Fruit fly (Drosophila melanogaster) whole organism, embryonic: ENCODE results near the gene CG6015.

Experiments used
- BtbVII ChIP-seq: fragments of 200-800 bp; sonication (Bioruptor generic); optimal IDR thresholded peaks from 3 replicates; lab custom pipeline; 2017; ENCODE audit warnings: missing biosample characterization, mild to moderate bottlenecking, missing genetic modification characterization
- CG10431 ChIP-seq: fragments of 200-800 bp; sonication (Bioruptor generic); optimal IDR thresholded peaks from 3 replicates; lab custom pipeline; 2018; ENCODE audit warnings: missing biosample characterization, mild to moderate bottlenecking, missing genetic modification characterization
- CG10543 ChIP-seq: fragments of 200-800 bp; sonication (Bioruptor generic); optimal IDR thresholded peaks from 3 replicates; lab custom pipeline; 2017; ENCODE audit warnings: missing biosample characterization, mild to moderate bottlenecking, missing genetic modification characterization, moderate library complexity
- CG12769 ChIP-seq: fragments of 200-800 bp; sonication (Bioruptor generic); optimal IDR thresholded peaks from 2 replicates; lab custom pipeline; 2019; ENCODE audit warnings: missing biosample characterization, mild to moderate bottlenecking, missing genetic modification characterization, moderate library complexity
- CG14014 ChIP-seq: fragments of 200-800 bp; sonication (Bioruptor generic); IDR thresholded peaks from 2 replicates; pipeline ENCODE4 v1.3.6; 2022; ENCODE audit warnings: missing biosample characterization, missing genetic modification characterization
- CG16779 ChIP-seq: fragments of 200-800 bp; sonication (Bioruptor generic); IDR thresholded peaks from 2 replicates; pipeline ENCODE4 v1.3.6; 2022; ENCODE audit warnings: missing biosample characterization, missing genetic modification characterization
- CG17802 ChIP-seq: fragments of 200-800 bp; sonication (Bioruptor generic); optimal IDR thresholded peaks from 2 replicates; lab custom pipeline; 2018; ENCODE audit warnings: missing biosample characterization, mild to moderate bottlenecking, missing genetic modification characterization, moderate library complexity
- CG18764 ChIP-seq: fragments of 200-800 bp; sonication (Bioruptor generic); optimal IDR thresholded peaks from 3 replicates; lab custom pipeline; 2016; ENCODE audit warnings: missing biosample characterization, missing genetic modification characterization
- CG2129 ChIP-seq: fragments of 200-800 bp; sonication (Bioruptor generic); IDR thresholded peaks from 2 replicates; pipeline ENCODE4 v1.3.6; 2022; ENCODE audit warnings: missing biosample characterization, missing genetic modification characterization; ENCODE audit not compliant: partially characterized antibody
- CG3163 ChIP-seq: fragments of 200-800 bp; sonication (Bioruptor generic); optimal IDR thresholded peaks from 3 replicates; lab custom pipeline; 2016; ENCODE audit warnings: missing biosample characterization, missing genetic modification characterization
- CG32767 ChIP-seq: fragments of 200-800 bp; sonication (Bioruptor generic); IDR thresholded peaks from 2 replicates; pipeline ENCODE4 v1.3.6; 2022; ENCODE audit warnings: missing biosample characterization, missing genetic modification characterization
- CG3281 ChIP-seq: fragments of 200-800 bp; sonication (Bioruptor generic); optimal IDR thresholded peaks from 3 replicates; lab custom pipeline; 2017; ENCODE audit warnings: missing biosample characterization, mild to moderate bottlenecking, missing genetic modification characterization
- CG4328 ChIP-seq: fragments of 200-800 bp; sonication (Bioruptor generic); optimal IDR thresholded peaks from 3 replicates; lab custom pipeline; 2017; ENCODE audit warnings: missing biosample characterization, missing genetic modification reagents, missing genetic modification characterization
- CG4424 ChIP-seq: fragments of 200-800 bp; sonication (Bioruptor generic); optimal IDR thresholded peaks from 3 replicates; lab custom pipeline; 2016; ENCODE audit warnings: missing biosample characterization, missing genetic modification characterization
- CG4820 ChIP-seq: fragments of 200-800 bp; sonication (Bioruptor generic); optimal IDR thresholded peaks from 3 replicates; lab custom pipeline; 2016; ENCODE audit warnings: missing biosample characterization, missing genetic modification characterization
- CG8290 ChIP-seq, 3 experiments: fragments of 200-800 bp; sonication (Bioruptor generic); optimal IDR thresholded peaks; 2 replicates each; lab custom pipeline; 2016 to 2019; ENCODE audit warnings: missing biosample characterization in 3 of 3, missing genetic modification characterization in 3 of 3, mild to moderate bottlenecking in 2 of 3, moderate library complexity in 1 of 3
- CG9727 ChIP-seq: fragments of 200-800 bp; sonication (Bioruptor generic); optimal IDR thresholded peaks from 3 replicates; lab custom pipeline; 2017; ENCODE audit warnings: missing biosample characterization, mild to moderate bottlenecking, missing genetic modification characterization
- Deaf1 ChIP-seq: fragments of 200-800 bp; optimal IDR thresholded peaks from 3 replicates; lab custom pipeline; 2019; ENCODE audit warnings: missing biosample characterization, mild to moderate bottlenecking, missing genetic modification characterization, moderate library complexity
- Dll ChIP-seq: fragments of 200-800 bp; sonication (Bioruptor generic); IDR thresholded peaks from 4 replicates; pipeline ENCODE4 v1.3.6; 2022; ENCODE audit warnings: missing biosample characterization, missing genetic modification characterization; ENCODE audit not compliant: partially characterized antibody
- HLH4C ChIP-seq: fragments of 200-800 bp; sonication (Bioruptor generic); IDR thresholded peaks from 3 replicates; pipeline ENCODE4 v1.3.6; 2022; ENCODE audit warnings: missing biosample characterization, missing genetic modification characterization; ENCODE audit not compliant: partially characterized antibody
- HLHmδ ChIP-seq: fragments of 200-800 bp; sonication (Bioruptor generic); optimal IDR thresholded peaks from 2 replicates; lab custom pipeline; 2018; ENCODE audit warnings: missing biosample characterization, mild to moderate bottlenecking, missing genetic modification characterization, moderate library complexity
- Hand ChIP-seq: fragments of 200-800 bp; sonication (Bioruptor generic); optimal IDR thresholded peaks from 2 replicates; lab custom pipeline; 2017; ENCODE audit warnings: mild to moderate bottlenecking, missing biosample characterization, missing genetic modification reagents, missing genetic modification characterization
- HmgZ ChIP-seq: fragments of 200-800 bp; sonication (Bioruptor generic); optimal IDR thresholded peaks from 2 replicates; lab custom pipeline; 2018; ENCODE audit warnings: missing biosample characterization, mild to moderate bottlenecking, missing genetic modification characterization
- Hr3 ChIP-seq: fragments of 200-800 bp; sonication (Bioruptor generic); optimal IDR thresholded peaks from 3 replicates; lab custom pipeline; 2016; ENCODE audit warnings: missing biosample characterization, missing genetic modification characterization
- Hsf ChIP-seq: fragments of 200-800 bp; sonication (Bioruptor generic); optimal IDR thresholded peaks from 3 replicates; lab custom pipeline; 2016; ENCODE audit warnings: missing biosample characterization, missing genetic modification characterization
- Jarid2 ChIP-seq: fragments of 200-800 bp; sonication (Bioruptor generic); optimal IDR thresholded peaks from 3 replicates; lab custom pipeline; 2017; ENCODE audit warnings: mild to moderate bottlenecking, missing biosample characterization, missing genetic modification reagents, missing genetic modification characterization
- Myb ChIP-seq: fragments of 200-800 bp; sonication (Bioruptor generic); optimal IDR thresholded peaks from 2 replicates; lab custom pipeline; 2016; ENCODE audit warnings: missing biosample characterization, missing genetic modification characterization
- Rx ChIP-seq: fragments of 200-800 bp; sonication (Bioruptor generic); IDR thresholded peaks from 2 replicates; pipeline ENCODE4 v1.3.6; 2022; ENCODE audit warnings: missing biosample characterization, missing genetic modification characterization
- Sox100B ChIP-seq: fragments of 200-800 bp; sonication (Bioruptor generic); optimal IDR thresholded peaks from 3 replicates; lab custom pipeline; 2018; ENCODE audit warnings: missing biosample characterization, mild to moderate bottlenecking, missing genetic modification characterization
- Sry-δ ChIP-seq: fragments of 200-800 bp; sonication (Bioruptor generic); optimal IDR thresholded peaks from 2 replicates; lab custom pipeline; 2016; ENCODE audit warnings: missing biosample characterization, missing genetic modification characterization
- bigmax ChIP-seq: fragments of 200-800 bp; sonication (Bioruptor generic); optimal IDR thresholded peaks from 2 replicates; lab custom pipeline; 2018; ENCODE audit warnings: missing biosample characterization, mild to moderate bottlenecking, missing genetic modification characterization
- bsh ChIP-seq, 2 experiments: fragments of 200-800 bp; sonication (Bioruptor generic); optimal IDR thresholded peaks; 2 replicates each; lab custom pipeline; 2017 to 2018; ENCODE audit warnings: mild to moderate bottlenecking in 2 of 2, missing biosample characterization in 2 of 2, missing genetic modification characterization in 2 of 2, moderate library complexity in 1 of 2
- luna ChIP-seq: fragments of 200-800 bp; sonication (Bioruptor generic); optimal IDR thresholded peaks from 2 replicates; lab custom pipeline; 2016; ENCODE audit warnings: missing biosample characterization, missing genetic modification characterization
- maf-S ChIP-seq: fragments of 200-800 bp; sonication (Bioruptor generic); optimal IDR thresholded peaks from 2 replicates; lab custom pipeline; 2016; ENCODE audit warnings: missing biosample characterization, missing genetic modification characterization
- mirr ChIP-seq: fragments of 200-800 bp; sonication (Bioruptor generic); optimal IDR thresholded peaks from 3 replicates; lab custom pipeline; 2018; ENCODE audit warnings: missing biosample characterization, mild to moderate bottlenecking, missing genetic modification characterization
- odd ChIP-seq: fragments of 200-800 bp; sonication (Bioruptor generic); optimal IDR thresholded peaks from 2 replicates; lab custom pipeline; 2017; ENCODE audit warnings: missing biosample characterization, mild to moderate bottlenecking, missing genetic modification characterization
- peb ChIP-seq: fragments of 200-800 bp; sonication (Bioruptor generic); IDR thresholded peaks from 2 replicates; pipeline ENCODE4 v1.3.6; 2022; ENCODE audit warnings: missing biosample characterization, missing genetic modification characterization
- pfk ChIP-seq: fragments of 200-800 bp; sonication (Bioruptor generic); optimal IDR thresholded peaks from 2 replicates; lab custom pipeline; 2018; ENCODE audit warnings: missing biosample characterization, mild to moderate bottlenecking, missing genetic modification characterization, moderate library complexity
- psq ChIP-seq: fragments of 200-800 bp; sonication (Bioruptor generic); optimal IDR thresholded peaks from 2 replicates; lab custom pipeline; 2017; ENCODE audit warnings: missing biosample characterization, missing genetic modification characterization
- pum ChIP-seq: fragments of 200-800 bp; sonication (Bioruptor generic); optimal IDR thresholded peaks from 2 replicates; lab custom pipeline; 2016; ENCODE audit warnings: missing biosample characterization, missing genetic modification characterization
- pzg ChIP-seq: fragments of 200-800 bp; sonication (Bioruptor generic); optimal IDR thresholded peaks from 3 replicates; lab custom pipeline; 2018; ENCODE audit warnings: missing biosample characterization, mild to moderate bottlenecking, missing genetic modification characterization, moderate library complexity
- sisA ChIP-seq: fragments of 200-800 bp; sonication (Bioruptor generic); IDR thresholded peaks from 2 replicates; pipeline ENCODE4 v1.3.6; 2022; ENCODE audit warnings: missing biosample characterization, missing genetic modification characterization
- sna ChIP-seq: fragments of 200-800 bp; sonication (Bioruptor generic); IDR thresholded peaks from 2 replicates; pipeline ENCODE4 v1.3.6; 2022; ENCODE audit warnings: missing biosample characterization, missing genetic modification characterization; ENCODE audit not compliant: partially characterized antibody
- sob ChIP-seq: fragments of 200-800 bp; sonication (Bioruptor generic); IDR thresholded peaks from 2 replicates; pipeline ENCODE4 v1.3.6; 2022; ENCODE audit warnings: missing biosample characterization, missing genetic modification characterization
- ssp ChIP-seq: fragments of 200-800 bp; sonication (Bioruptor generic); IDR thresholded peaks from 2 replicates; pipeline ENCODE4 v1.3.6; 2022; ENCODE audit warnings: missing biosample characterization, missing genetic modification characterization
- sug ChIP-seq: fragments of 200-800 bp; optimal IDR thresholded peaks from 2 replicates; lab custom pipeline; 2019; ENCODE audit warnings: missing biosample characterization, mild to moderate bottlenecking, missing genetic modification characterization, moderate library complexity
- trh ChIP-seq: fragments of 200-800 bp; sonication (Bioruptor generic); optimal IDR thresholded peaks from 2 replicates; lab custom pipeline; 2016; ENCODE audit warnings: missing biosample characterization, missing genetic modification characterization
- ttk ChIP-seq: fragments of 200-800 bp; sonication (Bioruptor generic); IDR thresholded peaks from 2 replicates; pipeline ENCODE4 v2.1.2; 2022; ENCODE audit warnings: missing biosample characterization, missing genetic modification characterization
- wor ChIP-seq: fragments of 200-800 bp; sonication (Bioruptor generic); IDR thresholded peaks from 2 replicates; pipeline ENCODE4 v1.3.6; 2022; ENCODE audit warnings: missing biosample characterization, missing genetic modification characterization

CG6015 gene

dm6 chr3R:22041625-22042282 lies 7.7 kb upstream of the CG6015 start, which contains the start of gene how:
TSS of gene how (plus strand) at chr3R:22042191.
- TF ChIP-seq peb (GFP tag; lab: Robert Waterston, UW) (no peak), CG4424 (GFP tag; lab: Kevin White, UChicago) (peak; percentile 28), CG32767 (GFP tag; lab: Robert Waterston, UW) (no peak), CG3163 (GFP tag; lab: Kevin White, UChicago) (peak; percentile 91), pzg (GFP tag; lab: Kevin White, UChicago) (peak; percentile 69), mirr (GFP tag; lab: Kevin White, UChicago) (no peak), pfk (GFP tag; lab: Kevin White, UChicago) (no peak), CG8290 (GFP tag; optimal IDR thresholded peaks at IDR 0.05; lab: Kevin White, UChicago) (peak; percentile 47), CG8290 (tag; optimal IDR thresholded peaks at IDR 0.05; lab: Kevin White, UChicago) (peak in 1 of 2 experiments; percentile 48), CG10543 (GFP tag; lab: Kevin White, UChicago) (peak; percentile 20), HLHmδ (no peak), luna (no peak), BtbVII (GFP tag; lab: Kevin White, UChicago) (no peak), CG17802 (tag; lab: Kevin White, UChicago) (no peak), sna (GFP tag; lab: Robert Waterston, UW) (no peak), ssp (GFP tag; lab: Robert Waterston, UW) (no peak), Hsf (peak; percentile 10), pum (GFP tag; lab: Kevin White, UChicago) (no peak), Sox100B (peak; percentile 20), CG3281 (peak; percentile 47), psq (GFP tag; lab: Kevin White, UChicago) (peak; percentile 7), sisA (GFP tag; lab: Robert Waterston, UW) (no peak), CG4820 (no peak), trh (no peak), Hand (GFP tag; lab: Kevin White, UChicago) (peak; percentile 24), bsh (GFP tag; optimal IDR thresholded peaks at IDR 0.05; lab: Kevin White, UChicago) (peak in 1 of 2 experiments; percentile 6), CG16779 (GFP tag; lab: Robert Waterston, UW) (no peak), Sry-δ (GFP tag; lab: Kevin White, UChicago) (peak; percentile 34), CG10431 (GFP tag; lab: Kevin White, UChicago) (peak; percentile 36), wor (GFP tag; lab: Robert Waterston, UW) (no peak), CG9727 (peak; percentile 44), maf-S (GFP tag; lab: Kevin White, UChicago) (no peak), CG18764 (GFP tag; lab: Kevin White, UChicago) (no peak), odd (GFP tag; lab: Kevin White, UChicago) (no peak), CG4328 (GFP tag; lab: Kevin White, UChicago) (no peak), bigmax (GFP tag; lab: Kevin White, UChicago) (no peak), Dll (GFP tag; lab: Robert Waterston, UW) (peak; percentile 57; the same call in 3 of the 4 replicates), CG14014 (GFP tag; lab: Robert Waterston, UW) (no peak), Hr3 (GFP tag; lab: Kevin White, UChicago) (peak; percentile 30), Myb (GFP tag; lab: Kevin White, UChicago) (peak; percentile 74), sug (tag; lab: Kevin White, UChicago) (peak; percentile 27), CG2129 (no peak), HLH4C (GFP tag; lab: Robert Waterston, UW) (peak; percentile 19; the same call in 1 of the 3 replicates), ttk (GFP tag; lab: Robert Waterston, UW) (no peak), Deaf1 (tag; lab: Kevin White, UChicago) (no peak), CG12769 (tag; lab: Kevin White, UChicago) (peak; percentile 25), Jarid2 (peak; percentile 93), sob (GFP tag; lab: Robert Waterston, UW) (no peak), HmgZ (peak; percentile 78), Rx (GFP tag; lab: Robert Waterston, UW) (no peak)
